Fruit fly (Drosophila melanogaster) whole organism, embryonic: ENCODE results near the gene Rad9.
A peak's percentile ranks its signal among the peaks of the same experiment; 100 is the strongest.

Experiments used
- Blimp-1 ChIP-seq: fragments of 200-800 bp; sonication (Bioruptor generic); optimal IDR thresholded peaks from 3 replicates; lab custom pipeline; 2018; ENCODE audit warnings: missing biosample characterization, missing genetic modification characterization, mild to moderate bottlenecking, moderate library complexity, missing genetic modification reagents
- BtbVII ChIP-seq: fragments of 200-800 bp; sonication (Bioruptor generic); optimal IDR thresholded peaks from 3 replicates; lab custom pipeline; 2017; ENCODE audit warnings: missing biosample characterization, mild to moderate bottlenecking, missing genetic modification characterization
- CG10147 ChIP-seq: fragments of 200-800 bp; sonication (Bioruptor generic); optimal IDR thresholded peaks from 2 replicates; lab custom pipeline; 2019; ENCODE audit warnings: missing biosample characterization, mild to moderate bottlenecking, missing genetic modification characterization, moderate library complexity
- CG11398 ChIP-seq: fragments of 200-800 bp; sonication (Bioruptor generic); optimal IDR thresholded peaks from 2 replicates; lab custom pipeline; 2016; ENCODE audit warnings: missing biosample characterization, missing genetic modification characterization
- CG11723 ChIP-seq: fragments of 200-800 bp; sonication (Bioruptor generic); optimal IDR thresholded peaks from 2 replicates; lab custom pipeline; 2017; ENCODE audit warnings: missing biosample characterization, mild to moderate bottlenecking, missing genetic modification characterization
- CG14014 ChIP-seq: fragments of 200-800 bp; sonication (Bioruptor generic); IDR thresholded peaks from 2 replicates; pipeline ENCODE4 v1.3.6; 2022; ENCODE audit warnings: missing biosample characterization, missing genetic modification characterization
- CG1529 ChIP-seq: fragments of 200-800 bp; sonication (Bioruptor generic); optimal IDR thresholded peaks from 3 replicates; lab custom pipeline; 2018; ENCODE audit warnings: missing biosample characterization, missing genetic modification characterization
- CG15514 ChIP-seq: fragments of 200-800 bp; sonication (Bioruptor generic); optimal IDR thresholded peaks from 3 replicates; lab custom pipeline; 2017; ENCODE audit warnings: missing biosample characterization, missing genetic modification characterization, mild to moderate bottlenecking, moderate library complexity, missing genetic modification reagents
- CG15696 ChIP-seq: fragments of 200-800 bp; sonication (Bioruptor generic); optimal IDR thresholded peaks from 2 replicates; lab custom pipeline; 2019; ENCODE audit warnings: missing biosample characterization, mild to moderate bottlenecking, missing genetic modification characterization, moderate library complexity
- CG1603 ChIP-seq: fragments of 200-800 bp; sonication (Bioruptor generic); optimal IDR thresholded peaks from 2 replicates; lab custom pipeline; 2019; ENCODE audit warnings: missing biosample characterization, mild to moderate bottlenecking, missing genetic modification characterization, moderate library complexity
- CG17328 ChIP-seq: fragments of 200-800 bp; sonication (Bioruptor generic); IDR thresholded peaks from 2 replicates; pipeline ENCODE4 v1.3.6; 2022; ENCODE audit warnings: missing biosample characterization, missing genetic modification characterization
- CG17385 ChIP-seq: fragments of 200-800 bp; sonication (Bioruptor generic); optimal IDR thresholded peaks from 3 replicates; lab custom pipeline; 2018; ENCODE audit warnings: missing biosample characterization, mild to moderate bottlenecking, missing genetic modification characterization
- CG18262 ChIP-seq: fragments of 200-800 bp; optimal IDR thresholded peaks from 3 replicates; lab custom pipeline; 2019; ENCODE audit warnings: missing biosample characterization, mild to moderate bottlenecking, missing genetic modification characterization, moderate library complexity
- CG2875 ChIP-seq: fragments of 200-800 bp; sonication (Bioruptor generic); optimal IDR thresholded peaks from 2 replicates; lab custom pipeline; 2017; ENCODE audit warnings: missing biosample characterization, mild to moderate bottlenecking, missing genetic modification characterization, missing genetic modification reagents
- CG31365 ChIP-seq: fragments of 200-800 bp; sonication (Bioruptor generic); optimal IDR thresholded peaks from 2 replicates; lab custom pipeline; 2018; ENCODE audit warnings: missing biosample characterization, mild to moderate bottlenecking, missing genetic modification characterization
- CG3163 ChIP-seq: fragments of 200-800 bp; sonication (Bioruptor generic); optimal IDR thresholded peaks from 3 replicates; lab custom pipeline; 2016; ENCODE audit warnings: missing biosample characterization, missing genetic modification characterization
- CG32532 ChIP-seq: fragments of 200-800 bp; sonication (Bioruptor generic); IDR thresholded peaks from 2 replicates; pipeline ENCODE4 v1.3.6; 2022; ENCODE audit warnings: missing biosample characterization, missing genetic modification characterization
- CG3407 ChIP-seq: fragments of 200-800 bp; sonication (Bioruptor generic); optimal IDR thresholded peaks from 2 replicates; lab custom pipeline; 2018; ENCODE audit warnings: missing biosample characterization, mild to moderate bottlenecking, missing genetic modification characterization
- CG3847 ChIP-seq: fragments of 200-800 bp; sonication (Bioruptor generic); IDR thresholded peaks from 2 replicates; pipeline ENCODE4 v1.3.6; 2022; ENCODE audit warnings: missing biosample characterization, missing genetic modification characterization
- CG4820 ChIP-seq: fragments of 200-800 bp; sonication (Bioruptor generic); optimal IDR thresholded peaks from 3 replicates; lab custom pipeline; 2016; ENCODE audit warnings: missing biosample characterization, missing genetic modification characterization
- CG6654 ChIP-seq: fragments of 200-800 bp; sonication (Bioruptor generic); optimal IDR thresholded peaks from 2 replicates; lab custom pipeline; 2017; ENCODE audit warnings: missing biosample characterization, mild to moderate bottlenecking, missing genetic modification characterization
- CG6791 ChIP-seq: fragments of 200-800 bp; sonication (Bioruptor generic); IDR thresholded peaks from 3 replicates; pipeline ENCODE4 v1.3.6; 2022; ENCODE audit warnings: missing biosample characterization, missing genetic modification characterization; ENCODE audit not compliant: partially characterized antibody
- CG7987 ChIP-seq: fragments of 200-800 bp; sonication (Bioruptor generic); optimal IDR thresholded peaks from 2 replicates; lab custom pipeline; 2018; ENCODE audit warnings: missing biosample characterization, mild to moderate bottlenecking, missing genetic modification characterization, moderate library complexity
- CG9215 ChIP-seq: fragments of 200-800 bp; sonication (Bioruptor generic); IDR thresholded peaks from 2 replicates; pipeline ENCODE4 v1.3.6; 2022; ENCODE audit warnings: missing biosample characterization, missing genetic modification characterization
- CG9817 ChIP-seq: fragments of 200-800 bp; sonication (Bioruptor generic); optimal IDR thresholded peaks from 2 replicates; lab custom pipeline; 2018; ENCODE audit warnings: missing biosample characterization, mild to moderate bottlenecking, missing genetic modification characterization, moderate library complexity
- Camta ChIP-seq: fragments of 200-800 bp; sonication (Bioruptor generic); optimal IDR thresholded peaks from 2 replicates; lab custom pipeline; 2016; ENCODE audit warnings: missing biosample characterization, missing genetic modification characterization
- CrebB ChIP-seq: fragments of 200-800 bp; sonication (Bioruptor generic); optimal IDR thresholded peaks from 3 replicates; lab custom pipeline; 2018; ENCODE audit warnings: missing biosample characterization, mild to moderate bottlenecking, missing genetic modification characterization
- D19B ChIP-seq: fragments of 200-800 bp; sonication (Bioruptor generic); optimal IDR thresholded peaks from 2 replicates; lab custom pipeline; 2017; ENCODE audit warnings: missing biosample characterization, mild to moderate bottlenecking, missing genetic modification characterization
- Dek ChIP-seq: fragments of 200-800 bp; sonication (Bioruptor generic); optimal IDR thresholded peaks from 3 replicates; lab custom pipeline; 2019; ENCODE audit warnings: missing biosample characterization, mild to moderate bottlenecking, missing genetic modification characterization, moderate library complexity
- Dip2 ChIP-seq: fragments of 200-800 bp; sonication (Bioruptor generic); IDR thresholded peaks from 2 replicates; pipeline ENCODE4 v1.3.6; 2022; ENCODE audit warnings: missing biosample characterization, missing genetic modification characterization
- Drgx ChIP-seq: fragments of 200-800 bp; sonication (Bioruptor generic); IDR thresholded peaks from 2 replicates; pipeline ENCODE4 v1.3.6; 2022; ENCODE audit warnings: missing biosample characterization, missing genetic modification characterization
- Fer2 ChIP-seq: fragments of 200-800 bp; sonication (Bioruptor generic); optimal IDR thresholded peaks from 2 replicates; lab custom pipeline; 2018; ENCODE audit warnings: missing biosample characterization, mild to moderate bottlenecking, missing genetic modification characterization, moderate library complexity
- HLHmδ ChIP-seq: fragments of 200-800 bp; sonication (Bioruptor generic); optimal IDR thresholded peaks from 2 replicates; lab custom pipeline; 2018; ENCODE audit warnings: missing biosample characterization, mild to moderate bottlenecking, missing genetic modification characterization, moderate library complexity
- NfI ChIP-seq: fragments of 200-800 bp; sonication (Bioruptor generic); optimal IDR thresholded peaks from 3 replicates; lab custom pipeline; 2018; ENCODE audit warnings: missing biosample characterization, mild to moderate bottlenecking, missing genetic modification characterization, moderate library complexity
- Sry-β ChIP-seq: fragments of 200-800 bp; sonication (Bioruptor generic); optimal IDR thresholded peaks from 2 replicates; lab custom pipeline; 2018; ENCODE audit warnings: missing biosample characterization, mild to moderate bottlenecking, missing genetic modification characterization, moderate library complexity
- TFAM ChIP-seq: fragments of 200-800 bp; sonication (Bioruptor generic); optimal IDR thresholded peaks from 2 replicates; lab custom pipeline; 2017; ENCODE audit warnings: missing biosample characterization, missing genetic modification characterization, inconsistent platforms
- abd-A ChIP-seq: fragments of 200-800 bp; sonication (Bioruptor generic); optimal IDR thresholded peaks from 3 replicates; lab custom pipeline; 2019; ENCODE audit warnings: missing biosample characterization, mild to moderate bottlenecking, missing genetic modification characterization, moderate library complexity
- cg ChIP-seq: fragments of 200-800 bp; sonication (Bioruptor generic); optimal IDR thresholded peaks from 3 replicates; lab custom pipeline; 2019; ENCODE audit warnings: missing biosample characterization, mild to moderate bottlenecking, missing genetic modification characterization, moderate library complexity
- fru ChIP-seq: fragments of >200 bp; optimal IDR thresholded peaks from 2 replicates; lab custom pipeline; 2017
- lab ChIP-seq: fragments of 200-800 bp; sonication (Bioruptor generic); optimal IDR thresholded peaks from 3 replicates; lab custom pipeline; 2017; ENCODE audit warnings: missing biosample characterization, missing genetic modification characterization, mild to moderate bottlenecking, moderate library complexity, missing genetic modification reagents
- lilli ChIP-seq: fragments of 200-800 bp; sonication (Bioruptor generic); optimal IDR thresholded peaks from 3 replicates; lab custom pipeline; 2016; ENCODE audit warnings: missing biosample characterization, missing genetic modification characterization
- mld ChIP-seq: fragments of 200-800 bp; sonication (Bioruptor generic); IDR thresholded peaks from 3 replicates; pipeline ENCODE4 v1.3.6; 2022; ENCODE audit warnings: missing biosample characterization, missing genetic modification characterization; ENCODE audit not compliant: partially characterized antibody
- prd ChIP-seq, 3 experiments: fragments of >200 bp in 2 of 3; fragments of 200-800 bp in 1 of 3; sonication (Bioruptor generic) in 1 of 3; optimal IDR thresholded peaks in 2 of 3; IDR thresholded peaks in 1 of 3; 2 replicates in 2 of 3; 3 replicates in 1 of 3; pipeline versions ENCODE4 v1.3.6 to Lab custom; 2017 to 2022; ENCODE audit warnings: missing biosample characterization in 1 of 3, missing genetic modification characterization in 1 of 3
- sc ChIP-seq, 3 experiments: fragments of >200 bp in 2 of 3; fragments of 200-800 bp in 1 of 3; sonication (Bioruptor generic) in 1 of 3; optimal IDR thresholded peaks; 2 replicates in 2 of 3; 3 replicates in 1 of 3; lab custom pipeline; 2017; ENCODE audit warnings: mild to moderate bottlenecking in 1 of 3, missing biosample characterization in 1 of 3, missing genetic modification characterization in 1 of 3, missing genetic modification reagents in 1 of 3
- sd ChIP-seq: fragments of 200-800 bp; sonication (Bioruptor generic); optimal IDR thresholded peaks from 3 replicates; lab custom pipeline; 2018; ENCODE audit warnings: missing biosample characterization, mild to moderate bottlenecking, missing genetic modification characterization, moderate library complexity
- so ChIP-seq: fragments of 200-800 bp; sonication (Bioruptor generic); IDR thresholded peaks from 3 replicates; pipeline ENCODE4 v1.3.6; 2022; ENCODE audit warnings: missing biosample characterization, missing genetic modification characterization
- sug ChIP-seq: fragments of 200-800 bp; optimal IDR thresholded peaks from 2 replicates; lab custom pipeline; 2019; ENCODE audit warnings: missing biosample characterization, mild to moderate bottlenecking, missing genetic modification characterization, moderate library complexity
- zen2 ChIP-seq: fragments of 200-800 bp; sonication (Bioruptor generic); IDR thresholded peaks from 3 replicates; pipeline ENCODE4 v1.3.6; 2022; ENCODE audit warnings: missing biosample characterization, missing genetic modification characterization; ENCODE audit not compliant: partially characterized antibody
- zf30C ChIP-seq: fragments of 200-800 bp; sonication (Bioruptor generic); optimal IDR thresholded peaks from 3 replicates; lab custom pipeline; 2018; ENCODE audit warnings: missing biosample characterization, mild to moderate bottlenecking, missing genetic modification characterization

Rad9 gene

DNA sequence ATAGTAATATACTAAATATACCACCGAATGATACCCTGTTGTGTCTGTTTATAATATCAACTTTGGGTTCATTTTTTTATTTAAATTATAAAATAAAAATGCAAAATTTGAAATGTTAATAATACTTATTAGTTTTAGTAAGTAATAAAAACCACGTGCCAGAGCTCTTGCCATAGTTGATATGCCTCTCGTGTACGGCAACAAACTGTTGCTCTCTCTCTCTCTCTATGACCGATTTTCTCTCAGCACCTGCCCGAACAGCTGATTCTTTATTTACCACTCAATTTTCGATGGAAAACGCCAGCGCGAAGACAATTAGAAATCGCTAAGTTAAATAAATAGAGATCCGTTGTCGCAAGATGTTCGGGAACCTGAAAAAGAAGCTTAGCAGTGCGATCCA is 4.8 kb downstream of the Rad9 start, which contains the start of gene Dysb (continued):
- peak; percentile 12 for TF ChIP-seq CG3163
- no peak for TF ChIP-seq zen2 (GFP tag; lab: Robert Waterston, UW)
- TF ChIP-seq CG32532 (GFP tag; lab: Robert Waterston, UW), result peak; percentile 97
- peak; percentile 95 for TF ChIP-seq lab (GFP tag; lab: Kevin White, UChicago)
- peak; percentile 38 for TF ChIP-seq CG6654 (GFP tag; lab: Kevin White, UChicago)
- peak; percentile 32 for TF ChIP-seq abd-A
- peak; percentile 94 for TF ChIP-seq CG14014 (GFP tag; lab: Robert Waterston, UW)
- peak; percentile 67 for TF ChIP-seq CG15696 (tag; lab: Kevin White, UChicago)
- TF ChIP-seq CG4820 (GFP tag; lab: Kevin White, UChicago), result peak; percentile 63
- peak; percentile 85 for TF ChIP-seq CG15514 (GFP tag; lab: Kevin White, UChicago)
- TF ChIP-seq CG1529 (GFP tag; lab: Kevin White, UChicago), result peak; percentile 75
- peak; percentile 63 for TF ChIP-seq sd (tag; lab: Kevin White, UChicago)
- peak; percentile 89 for TF ChIP-seq CG18262 (tag; lab: Kevin White, UChicago)
- TF ChIP-seq Drgx (GFP tag; lab: Robert Waterston, UW), result peak; percentile 92
- TF ChIP-seq mld (GFP tag; lab: Robert Waterston, UW), result no peak
- peak; percentile 10 for TF ChIP-seq Sry-β (GFP tag; lab: Kevin White, UChicago)
- TF ChIP-seq cg (GFP tag; lab: Kevin White, UChicago), result no peak
- peak; percentile 61 for TF ChIP-seq HLHmδ (GFP tag; lab: Kevin White, UChicago)
- TF ChIP-seq CG2875 (GFP tag; lab: Kevin White, UChicago), result peak; percentile 82
- peak; percentile 79 for TF ChIP-seq CG9817
- peak; percentile 94 for TF ChIP-seq CG17328 (GFP tag; lab: Robert Waterston, UW)
- TF ChIP-seq CG3407, result peak; percentile 75
- peak; percentile 84 for TF ChIP-seq lilli (GFP tag; lab: Kevin White, UChicago)
- TF ChIP-seq CG31365, result peak; percentile 60
- no peak for TF ChIP-seq zf30C (GFP tag; lab: Kevin White, UChicago)
- peak; percentile 85 for TF ChIP-seq CG3847 (GFP tag; lab: Robert Waterston, UW)
- TF ChIP-seq CG6791 (GFP tag; lab: Robert Waterston, UW), result no peak
- TF ChIP-seq CG7987, result peak; percentile 70
- TF ChIP-seq CrebB, result peak; percentile 75
- TF ChIP-seq NfI (GFP tag; lab: Kevin White, UChicago), result peak; percentile 86
- TF ChIP-seq sc (optimal IDR thresholded peaks at IDR 0.05; lab: Kevin White, UChicago), result no peak
- TF ChIP-seq sc (GFP tag; optimal IDR thresholded peaks at IDR 0.05; lab: Kevin White, UChicago), result peak; percentile 66
- TF ChIP-seq CG9215, result no peak; the same call in 1 of the 2 replicates
- TF ChIP-seq CG11398 (GFP tag; lab: Kevin White, UChicago), result peak; percentile 58
- peak; percentile 75 for TF ChIP-seq CG11723 (GFP tag; lab: Kevin White, UChicago)
- TF ChIP-seq so, result peak; percentile 89
- peak; percentile 72 for TF ChIP-seq Fer2 (tag; lab: Kevin White, UChicago)
- peak; percentile 92 for TF ChIP-seq Dek (tag; lab: Kevin White, UChicago)
- no peak for TF ChIP-seq Dip2 (GFP tag; lab: Robert Waterston, UW)
- peak; percentile 88 for TF ChIP-seq CG17385 (GFP tag; lab: Kevin White, UChicago)
- peak; percentile 61 for TF ChIP-seq CG1603
- no peak for TF ChIP-seq prd (optimal IDR thresholded peaks at IDR 0.05; lab: Kevin White, UChicago)
- TF ChIP-seq prd (GFP tag; IDR thresholded peaks at IDR 0.05; lab: Robert Waterston, UW), result peak; percentile 89
- peak; percentile 68 for TF ChIP-seq sug (tag; lab: Kevin White, UChicago)
- peak; percentile 8 for TF ChIP-seq TFAM (GFP tag; lab: Kevin White, UChicago)
- peak; percentile 77 for TF ChIP-seq D19B
- peak; percentile 88 for TF ChIP-seq BtbVII
- no peak for TF ChIP-seq fru (lab: Kevin White, UChicago)
- TF ChIP-seq Camta (GFP tag; lab: Kevin White, UChicago), result peak; percentile 66
- peak; percentile 81 for TF ChIP-seq CG10147
- peak; percentile 88 for TF ChIP-seq Blimp-1 (GFP tag; lab: Kevin White, UChicago)
